Fruit fly (Drosophila melanogaster) whole organism, pupa: ENCODE data around the gene Frmd5.

ENCODE experiments used
- CG10348 ChIP-seq: fragments of 200-800 bp; sonication (Bioruptor generic); IDR thresholded peaks from 2 replicates; pipeline ENCODE4 v1.3.6; 2022; ENCODE audit warnings: missing biosample characterization, missing genetic modification characterization
- CG12605 ChIP-seq: fragments of 200-800 bp; sonication (Bioruptor generic); IDR thresholded peaks from 2 replicates; pipeline ENCODE4 v1.3.6; 2022; ENCODE audit warnings: missing biosample characterization, missing genetic modification characterization
- CG13204 ChIP-seq: fragments of 200-800 bp; sonication (Bioruptor generic); optimal IDR thresholded peaks from 2 replicates; lab custom pipeline; 2018; ENCODE audit warnings: missing biosample characterization, mild to moderate bottlenecking, missing genetic modification characterization, moderate library complexity
- CG14655 ChIP-seq: fragments of 200-800 bp; sonication (Bioruptor generic); optimal IDR thresholded peaks from 3 replicates; lab custom pipeline; 2017; ENCODE audit warnings: mild to moderate bottlenecking, missing biosample characterization, missing genetic modification reagents, missing genetic modification characterization
- CG15710 ChIP-seq: fragments of 200-800 bp; sonication (Bioruptor generic); optimal IDR thresholded peaks from 2 replicates; lab custom pipeline; 2018; ENCODE audit warnings: missing biosample characterization, mild to moderate bottlenecking, missing genetic modification characterization, moderate library complexity
- CG17806 ChIP-seq: fragments of 200-800 bp; sonication (Bioruptor generic); optimal IDR thresholded peaks from 2 replicates; lab custom pipeline; 2018; ENCODE audit warnings: missing biosample characterization, mild to moderate bottlenecking, missing genetic modification characterization, moderate library complexity
- CG32121 ChIP-seq: fragments of 200-800 bp; sonication (Bioruptor generic); IDR thresholded peaks from 2 replicates; pipeline ENCODE4 v1.3.6; 2022; ENCODE audit warnings: missing biosample characterization, missing genetic modification characterization
- CG34367 ChIP-seq: fragments of 200-800 bp; sonication (Bioruptor generic); optimal IDR thresholded peaks from 2 replicates; lab custom pipeline; 2018; ENCODE audit warnings: missing biosample characterization, mild to moderate bottlenecking, missing genetic modification characterization
- CG4496 ChIP-seq: fragments of 200-800 bp; sonication (Bioruptor generic); IDR thresholded peaks from 3 replicates; pipeline ENCODE4 v1.3.6; 2022; ENCODE audit warnings: missing biosample characterization, missing genetic modification characterization
- CG8159 ChIP-seq: fragments of 200-800 bp; sonication (Bioruptor generic); optimal IDR thresholded peaks from 3 replicates; lab custom pipeline; 2018; ENCODE audit warnings: missing biosample characterization, mild to moderate bottlenecking, missing genetic modification characterization, moderate library complexity
- CG8301 ChIP-seq: fragments of 200-800 bp; sonication (Bioruptor generic); optimal IDR thresholded peaks from 2 replicates; lab custom pipeline; 2018; ENCODE audit warnings: missing biosample characterization, mild to moderate bottlenecking, missing genetic modification characterization
- CG9948 ChIP-seq: fragments of 200-800 bp; sonication (Bioruptor generic); optimal IDR thresholded peaks from 2 replicates; lab custom pipeline; 2018; ENCODE audit warnings: missing biosample characterization, mild to moderate bottlenecking, missing genetic modification characterization, moderate library complexity
- D1 ChIP-seq: fragments of 200-800 bp; sonication (Bioruptor generic); optimal IDR thresholded peaks from 2 replicates; lab custom pipeline; 2018; ENCODE audit warnings: missing biosample characterization, mild to moderate bottlenecking, missing genetic modification characterization, moderate library complexity
- EcR ChIP-seq: fragments of 200-800 bp; sonication (Bioruptor generic); optimal IDR thresholded peaks from 3 replicates; lab custom pipeline; 2019; ENCODE audit warnings: missing biosample characterization, missing genetic modification characterization, mild to moderate bottlenecking, moderate library complexity, missing genetic modification reagents
- Ets98B ChIP-seq: fragments of 200-800 bp; sonication (Bioruptor generic); IDR thresholded peaks from 2 replicates; pipeline ENCODE4 v1.3.6; 2022; ENCODE audit warnings: missing biosample characterization, missing genetic modification characterization
- Pif1A ChIP-seq: fragments of 200-800 bp; sonication (Bioruptor generic); optimal IDR thresholded peaks from 3 replicates; lab custom pipeline; 2016; ENCODE audit warnings: missing biosample characterization, missing genetic modification characterization
- Pif1B ChIP-seq: fragments of 200-800 bp; sonication (Bioruptor generic); optimal IDR thresholded peaks from 3 replicates; lab custom pipeline; 2016; ENCODE audit warnings: missing biosample characterization, missing genetic modification characterization
- Snoo ChIP-seq: fragments of 200-800 bp; sonication (Bioruptor generic); optimal IDR thresholded peaks from 3 replicates; lab custom pipeline; 2017; ENCODE audit warnings: missing biosample characterization, mild to moderate bottlenecking, missing genetic modification characterization, inconsistent platforms
- fd96Ca ChIP-seq: fragments of 200-800 bp; sonication (Bioruptor generic); IDR thresholded peaks from 3 replicates; pipeline ENCODE4 v1.3.6; 2022; ENCODE audit warnings: missing biosample characterization, missing genetic modification characterization
- gl ChIP-seq: fragments of 200-800 bp; sonication (Bioruptor generic); optimal IDR thresholded peaks from 2 replicates; lab custom pipeline; 2018; ENCODE audit warnings: missing biosample characterization, mild to moderate bottlenecking, missing genetic modification characterization
- rn ChIP-seq: fragments of 200-800 bp; sonication (Bioruptor generic); IDR thresholded peaks from 2 replicates; pipeline ENCODE4 v1.3.6; 2022; ENCODE audit warnings: missing biosample characterization, missing genetic modification characterization

Gene Frmd5

dm6 chr2L:10344029-10344606, at the start of gene Frmd5:
Gene Frmd5 (plus strand): TSS chr2L:10344442.
- TF ChIP-seq CG10348 (GFP tag; lab: Robert Waterston, UW) (no peak), EcR (no peak), gl (no peak), fd96Ca (GFP tag; lab: Robert Waterston, UW) (no peak), Pif1A (no peak)
- TF ChIP-seq, all 21 proteins: peak for 0

dm6 chr2L:10294798-10295669, 49.2 kb upstream of the Frmd5 start, which contains the start of gene Hand:
Gene Hand (minus strand): TSS chr2L:10295385.
- no peak for TF ChIP-seq CG10348 (GFP tag; lab: Robert Waterston, UW)
- TF ChIP-seq CG17806 (tag; lab: Kevin White, UChicago), result no peak
- TF ChIP-seq Pif1B (GFP tag; lab: Kevin White, UChicago), result no peak
- no peak for TF ChIP-seq rn (GFP tag; lab: Robert Waterston, UW)
- no peak for TF ChIP-seq fd96Ca (GFP tag; lab: Robert Waterston, UW)
- no peak for TF ChIP-seq CG34367 (tag; lab: Kevin White, UChicago)
- TF ChIP-seq CG15710 (tag; lab: Kevin White, UChicago), result no peak
- TF ChIP-seq CG8159 (tag; lab: Kevin White, UChicago), result no peak
- no peak for TF ChIP-seq Snoo (tag; lab: Kevin White, UChicago)
- TF ChIP-seq CG12605, result no peak
- TF ChIP-seq CG32121 (GFP tag; lab: Robert Waterston, UW), result no peak
- no peak for TF ChIP-seq D1 (tag; lab: Kevin White, UChicago)
- no peak for TF ChIP-seq CG14655
- no peak for TF ChIP-seq EcR
- no peak for TF ChIP-seq Pif1A
- no peak for TF ChIP-seq gl
- no peak for TF ChIP-seq CG13204
- no peak for TF ChIP-seq Ets98B (GFP tag; lab: Robert Waterston, UW)
- TF ChIP-seq CG4496 (GFP tag; lab: Robert Waterston, UW), result no peak

- TF ChIP-seq fd96Ca (GFP tag; lab: Robert Waterston, UW) (no peak), CG12605 (no peak), gl (no peak), CG32121 (GFP tag; lab: Robert Waterston, UW) (no peak), rn (GFP tag; lab: Robert Waterston, UW) (no peak), CG14655 (no peak), CG8301 (tag; lab: Kevin White, UChicago) (no peak)
Measured at dm6 chr2L:10298306-10298705, 45.9 kb upstream of the Frmd5 start.

dm6 chr2L:10299077-10299809, 45.0 kb upstream of the Frmd5 start:
- no peak for TF ChIP-seq rn (GFP tag; lab: Robert Waterston, UW)
- TF ChIP-seq CG8301 (tag; lab: Kevin White, UChicago), result peak; percentile 6
- peak; percentile 43; the same call in 1 of the 2 replicates for TF ChIP-seq CG32121 (GFP tag; lab: Robert Waterston, UW)

dm6 chr2L:10299810-10300147, 44.5 kb upstream of the Frmd5 start, which contains the start of gene CYLD:
Gene CYLD (minus strand): TSS chr2L:10299847.
- TF ChIP-seq CG14655 (no peak), CG34367 (tag; lab: Kevin White, UChicago) (peak; percentile 43), D1 (tag; lab: Kevin White, UChicago) (peak; percentile 82), CG15710 (tag; lab: Kevin White, UChicago) (peak; percentile 50), CG32121 (GFP tag; lab: Robert Waterston, UW) (peak; percentile 76; the same call in 1 of the 2 replicates), Pif1A (no peak), CG17806 (tag; lab: Kevin White, UChicago) (peak; percentile 66), Snoo (tag; lab: Kevin White, UChicago) (peak; percentile 38), rn (GFP tag; lab: Robert Waterston, UW) (no peak), CG8301 (tag; lab: Kevin White, UChicago) (peak; percentile 68), CG9948 (peak; percentile 58)

- TF ChIP-seq CG14655, result no peak
- TF ChIP-seq fd96Ca (GFP tag; lab: Robert Waterston, UW), result no peak
Measured at dm6 chr2L:10301918-10302317, 42.3 kb upstream of the Frmd5 start, which contains the start of gene CG13138. Gene CG13138 (minus strand): TSS chr2L:10302018.
